Fruit fly (Drosophila melanogaster) whole organism, prepupa: ENCODE results near the gene CG3690.

Source experiments
- Blimp-1 ChIP-seq: fragments of 200-800 bp; sonication (Bioruptor generic); optimal IDR thresholded peaks from 3 replicates; lab custom pipeline; 2017; ENCODE audit warnings: missing biosample characterization, missing genetic modification characterization, mild to moderate bottlenecking, moderate library complexity, missing genetic modification reagents
- CG10669 ChIP-seq: fragments of 200-800 bp; sonication (Bioruptor generic); optimal IDR thresholded peaks from 3 replicates; lab custom pipeline; 2018; ENCODE audit warnings: missing biosample characterization, mild to moderate bottlenecking, missing genetic modification characterization, moderate library complexity
- CG11294 ChIP-seq: fragments of 200-800 bp; sonication (Bioruptor generic); IDR thresholded peaks from 2 replicates; pipeline ENCODE4 v1.3.6; 2022; ENCODE audit warnings: missing biosample characterization, missing genetic modification characterization
- CG11902 ChIP-seq: fragments of 200-800 bp; sonication (Bioruptor generic); optimal IDR thresholded peaks from 3 replicates; lab custom pipeline; 2016; ENCODE audit warnings: missing biosample characterization, missing genetic modification characterization
- CG15336 ChIP-seq: fragments of 200-800 bp; sonication (Bioruptor generic); IDR thresholded peaks from 2 replicates; pipeline ENCODE4 v1.3.6; 2022; ENCODE audit warnings: missing biosample characterization, missing genetic modification characterization
- CG16779 ChIP-seq: fragments of 200-800 bp; sonication (Bioruptor generic); optimal IDR thresholded peaks from 3 replicates; lab custom pipeline; 2017; ENCODE audit warnings: missing biosample characterization, mild to moderate bottlenecking, missing genetic modification characterization
- CG31627 ChIP-seq: fragments of 200-800 bp; sonication (Bioruptor generic); optimal IDR thresholded peaks from 3 replicates; lab custom pipeline; 2016; ENCODE audit warnings: missing biosample characterization, missing genetic modification characterization
- CG32006 ChIP-seq: fragments of 200-800 bp; sonication (Bioruptor generic); optimal IDR thresholded peaks from 3 replicates; lab custom pipeline; 2017; ENCODE audit warnings: missing biosample characterization, mild to moderate bottlenecking, missing genetic modification characterization
- CG34406 ChIP-seq: fragments of 200-800 bp; sonication (Bioruptor generic); optimal IDR thresholded peaks from 3 replicates; lab custom pipeline; 2016; ENCODE audit warnings: missing biosample characterization, missing genetic modification characterization
- CG3919 ChIP-seq: fragments of 200-800 bp; sonication (Bioruptor generic); optimal IDR thresholded peaks from 3 replicates; lab custom pipeline; 2016; ENCODE audit warnings: missing biosample characterization, missing genetic modification characterization
- CG6163 ChIP-seq: fragments of 200-800 bp; sonication (Bioruptor generic); IDR thresholded peaks from 3 replicates; pipeline ENCODE4 v1.3.6; 2022; ENCODE audit warnings: missing biosample characterization, missing genetic modification characterization
- CG6792 ChIP-seq: fragments of 200-800 bp; sonication (Bioruptor generic); optimal IDR thresholded peaks from 3 replicates; lab custom pipeline; 2016; ENCODE audit warnings: missing biosample characterization, missing genetic modification characterization
- CG6808 ChIP-seq: fragments of 200-800 bp; sonication (Bioruptor generic); optimal IDR thresholded peaks from 3 replicates; lab custom pipeline; 2017; ENCODE audit warnings: missing biosample characterization, missing genetic modification characterization, mild to moderate bottlenecking, moderate library complexity, missing genetic modification reagents
- CG6854 ChIP-seq: fragments of 200-800 bp; sonication (Bioruptor generic); optimal IDR thresholded peaks from 2 replicates; lab custom pipeline; 2017; ENCODE audit warnings: missing biosample characterization, mild to moderate bottlenecking, missing genetic modification characterization
- CG7368 ChIP-seq: fragments of 200-800 bp; sonication (Bioruptor generic); optimal IDR thresholded peaks from 3 replicates; lab custom pipeline; 2016; ENCODE audit warnings: missing biosample characterization, missing genetic modification characterization
- CG8319 ChIP-seq: fragments of 200-800 bp; sonication (Bioruptor generic); optimal IDR thresholded peaks from 3 replicates; lab custom pipeline; 2016; ENCODE audit warnings: missing biosample characterization, missing genetic modification characterization
- Eip75B ChIP-seq: fragments of 200-800 bp; sonication (Bioruptor generic); optimal IDR thresholded peaks from 3 replicates; lab custom pipeline; 2016; ENCODE audit warnings: missing biosample characterization, missing genetic modification characterization
- Eip78C ChIP-seq: fragments of 200-800 bp; sonication (Bioruptor generic); peaks from one replicate; lab custom pipeline; 2016; ENCODE audit warnings: missing biosample characterization, missing genetic modification characterization
- Eip93F ChIP-seq: fragments of 200-800 bp; sonication (Bioruptor generic); optimal IDR thresholded peaks from 2 replicates; lab custom pipeline; 2016; ENCODE audit warnings: missing biosample characterization, mild to moderate bottlenecking, missing genetic modification characterization
- Ets21C ChIP-seq: fragments of 200-800 bp; sonication (Bioruptor generic); optimal IDR thresholded peaks from 3 replicates; lab custom pipeline; 2016; ENCODE audit warnings: missing biosample characterization, missing genetic modification characterization
- Hr38 ChIP-seq: sonication (Bioruptor generic); optimal IDR thresholded peaks from 2 replicates; lab custom pipeline; 2016; ENCODE audit warnings: missing biosample characterization, missing genetic modification characterization
- Hr39 ChIP-seq: fragments of 200-800 bp; sonication (Bioruptor generic); optimal IDR thresholded peaks from 2 replicates; lab custom pipeline; 2016; ENCODE audit warnings: missing biosample characterization, missing genetic modification characterization
- Lpt ChIP-seq: fragments of 200-800 bp; sonication (Bioruptor generic); optimal IDR thresholded peaks from 3 replicates; lab custom pipeline; 2016; ENCODE audit warnings: missing biosample characterization, missing genetic modification characterization
- Met ChIP-seq: fragments of 200-800 bp; sonication (Bioruptor generic); optimal IDR thresholded peaks from 3 replicates; lab custom pipeline; 2016; ENCODE audit warnings: missing biosample characterization, missing genetic modification characterization
- OdsH ChIP-seq: fragments of 200-800 bp; sonication (Bioruptor generic); optimal IDR thresholded peaks from 3 replicates; lab custom pipeline; 2016; ENCODE audit warnings: missing biosample characterization, missing genetic modification characterization
- Smox ChIP-seq: fragments of 200-800 bp; sonication (Bioruptor generic); optimal IDR thresholded peaks from 3 replicates; lab custom pipeline; 2016; ENCODE audit warnings: missing biosample characterization, missing genetic modification characterization
- Sox102F ChIP-seq: fragments of 200-800 bp; sonication (Bioruptor generic); optimal IDR thresholded peaks from 2 replicates; lab custom pipeline; 2016; ENCODE audit warnings: missing biosample characterization, mild to moderate bottlenecking, missing genetic modification characterization
- Sox14 ChIP-seq: fragments of 200-800 bp; sonication (Bioruptor generic); optimal IDR thresholded peaks from 3 replicates; lab custom pipeline; 2016; ENCODE audit warnings: missing biosample characterization, missing genetic modification characterization
- cyc ChIP-seq: fragments of 200-800 bp; sonication (Bioruptor generic); optimal IDR thresholded peaks from 3 replicates; lab custom pipeline; 2016; ENCODE audit warnings: missing biosample characterization, missing genetic modification characterization
- dac ChIP-seq: fragments of 200-800 bp; sonication (Bioruptor generic); optimal IDR thresholded peaks from 2 replicates; lab custom pipeline; 2017; ENCODE audit warnings: missing biosample characterization, mild to moderate bottlenecking, missing genetic modification characterization
- esn ChIP-seq: fragments of 200-800 bp; sonication (Bioruptor generic); optimal IDR thresholded peaks from 2 replicates; lab custom pipeline; 2016; ENCODE audit warnings: missing biosample characterization, mild to moderate bottlenecking, missing genetic modification characterization, moderate library complexity
- fd59A ChIP-seq: fragments of 200-800 bp; sonication (Bioruptor generic); optimal IDR thresholded peaks from 2 replicates; lab custom pipeline; 2017; ENCODE audit warnings: missing biosample characterization, mild to moderate bottlenecking, missing genetic modification characterization, missing genetic modification reagents
- fd85E ChIP-seq: fragments of 200-800 bp; sonication (Bioruptor generic); optimal IDR thresholded peaks from 3 replicates; lab custom pipeline; 2016; ENCODE audit warnings: missing biosample characterization, missing genetic modification characterization
- fkh ChIP-seq: fragments of 200-800 bp; sonication (Bioruptor generic); optimal IDR thresholded peaks from 3 replicates; lab custom pipeline; 2017; ENCODE audit warnings: missing biosample characterization, mild to moderate bottlenecking, missing genetic modification characterization, moderate library complexity
- net ChIP-seq: fragments of 200-800 bp; sonication (Bioruptor generic); optimal IDR thresholded peaks from 3 replicates; lab custom pipeline; 2016; ENCODE audit warnings: missing biosample characterization, missing genetic modification characterization
- pdm3 ChIP-seq: fragments of 200-800 bp; sonication (Bioruptor generic); optimal IDR thresholded peaks from 3 replicates; lab custom pipeline; 2016; ENCODE audit warnings: missing biosample characterization, missing genetic modification characterization
- spab ChIP-seq: fragments of 200-800 bp; sonication (Bioruptor generic); optimal IDR thresholded peaks from 2 replicates; lab custom pipeline; 2017; ENCODE audit warnings: missing biosample characterization, mild to moderate bottlenecking, missing genetic modification characterization, missing genetic modification reagents
- ss ChIP-seq, 2 experiments: fragments of 200-800 bp; sonication (Bioruptor generic); optimal IDR thresholded peaks; 2 replicates in 1 of 2; 3 replicates in 1 of 2; lab custom pipeline; 2017 to 2018; ENCODE audit warnings: mild to moderate bottlenecking in 2 of 2, missing biosample characterization in 2 of 2, missing genetic modification characterization in 2 of 2, moderate library complexity in 1 of 2
- topi ChIP-seq: fragments of 200-800 bp; sonication (Bioruptor generic); optimal IDR thresholded peaks from 3 replicates; lab custom pipeline; 2016; ENCODE audit warnings: missing biosample characterization, missing genetic modification characterization

CG3690 gene

dm6 chrX:985911-986310, 34.2 kb upstream of the CG3690 start:
- TF ChIP-seq OdsH (GFP tag; lab: Kevin White, UChicago), result no peak
- TF ChIP-seq Hr38 (GFP tag; lab: Kevin White, UChicago), result no peak
- TF ChIP-seq net (GFP tag; lab: Kevin White, UChicago), result no peak
- TF ChIP-seq Eip78C (GFP tag; lab: Kevin White, UChicago), result no peak
- TF ChIP-seq CG6808, result no peak
- no peak for TF ChIP-seq Eip75B (GFP tag; lab: Kevin White, UChicago)

- TF ChIP-seq CG10669 (GFP tag; lab: Kevin White, UChicago), result no peak
- TF ChIP-seq Ets21C (GFP tag; lab: Kevin White, UChicago), result no peak
- TF ChIP-seq Eip78C (GFP tag; lab: Kevin White, UChicago), result peak; percentile 21
- no peak for TF ChIP-seq Hr38 (GFP tag; lab: Kevin White, UChicago)
- no peak for TF ChIP-seq esn (GFP tag; lab: Kevin White, UChicago)
- TF ChIP-seq, all 60 proteins: peak for 1
These were observed 15.1 kb upstream of the CG3690 start for dm6 chrX:966818-967217.

DNA sequence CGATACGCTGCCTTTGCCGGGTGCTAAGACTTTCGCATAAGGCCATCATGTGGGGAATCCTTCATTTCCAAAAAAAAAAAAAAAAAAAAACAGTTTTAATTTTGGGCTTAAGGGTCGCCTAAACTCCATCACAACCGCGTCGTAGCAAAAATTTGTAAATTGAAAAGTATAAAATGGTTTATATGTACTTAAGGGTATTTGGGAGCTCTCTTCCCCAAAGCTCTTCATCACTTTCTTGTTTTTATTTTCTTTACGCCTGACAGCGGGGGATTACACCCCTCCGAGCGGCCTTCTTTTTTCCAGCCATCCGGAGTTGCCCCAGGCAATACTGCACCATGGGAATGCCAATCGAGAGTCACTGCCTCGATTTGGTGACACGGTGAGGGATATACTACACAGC, 12.3 kb upstream of the CG3690 start:
- TF ChIP-seq ss (GFP tag; optimal IDR thresholded peaks at IDR 0.05; lab: Kevin White, UChicago) (no peak), topi (GFP tag; lab: Kevin White, UChicago) (peak; percentile 8), CG6792 (GFP tag; lab: Kevin White, UChicago) (no peak), Eip93F (GFP tag; lab: Kevin White, UChicago) (no peak), Met (peak; percentile 31), cyc (GFP tag; lab: Kevin White, UChicago) (peak; percentile 18), fkh (GFP tag; lab: Kevin White, UChicago) (no peak), CG3919 (GFP tag; lab: Kevin White, UChicago) (no peak), fd85E (GFP tag; lab: Kevin White, UChicago) (no peak), Ets21C (GFP tag; lab: Kevin White, UChicago) (no peak), Blimp-1 (no peak), Sox102F (GFP tag; lab: Kevin White, UChicago) (no peak), spab (GFP tag; lab: Kevin White, UChicago) (no peak), CG31627 (GFP tag; lab: Kevin White, UChicago) (peak; percentile 23), Lpt (no peak), CG11294 (no peak), dac (no peak), CG16779 (tag; lab: Kevin White, UChicago) (no peak), Sox14 (GFP tag; lab: Kevin White, UChicago) (no peak), Eip78C (GFP tag; lab: Kevin White, UChicago) (peak; percentile 31), pdm3 (GFP tag; lab: Kevin White, UChicago) (no peak), fd59A (GFP tag; lab: Kevin White, UChicago) (no peak), CG7368 (GFP tag; lab: Kevin White, UChicago) (no peak), Hr39 (peak; percentile 4), CG6163 (no peak), net (GFP tag; lab: Kevin White, UChicago) (no peak), CG8319 (no peak), CG34406 (no peak), CG6854 (GFP tag; lab: Kevin White, UChicago) (no peak), CG15336 (GFP tag; lab: Robert Waterston, UW) (no peak), CG32006 (GFP tag; lab: Kevin White, UChicago) (no peak), CG11902 (GFP tag; lab: Kevin White, UChicago) (no peak), Hr38 (GFP tag; lab: Kevin White, UChicago) (no peak), Smox (GFP tag; lab: Kevin White, UChicago) (no peak)
